Fruit fly (Drosophila melanogaster): ENCODE data around the gene CG45544.

The CG45544 gene

DNA sequence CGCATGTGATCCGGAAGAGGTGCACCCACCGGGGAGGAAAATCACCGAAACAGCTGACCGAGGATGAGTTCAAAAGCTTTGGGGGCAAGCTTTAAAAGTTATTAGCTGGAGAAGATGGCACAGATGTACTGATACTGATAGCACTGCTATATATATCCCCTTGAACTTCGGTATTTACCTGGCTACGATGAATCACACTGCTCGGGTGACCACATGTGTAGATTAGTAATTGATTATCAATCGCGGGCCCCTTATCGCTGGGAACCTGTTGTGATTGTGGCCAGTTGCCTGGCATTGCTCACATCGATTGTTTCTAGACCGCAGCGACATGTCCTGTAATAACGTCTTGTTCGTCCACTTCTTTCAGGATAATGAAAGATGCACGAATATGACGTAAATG lies 26.3 kb upstream of the CG45544 start:
- TF ChIP-seq Vsx2 (GFP tag; optimal IDR thresholded peaks at IDR 0.05; ENCODE audit: partially characterized antibody) (no peak), dsf (GFP tag; optimal IDR thresholded peaks at IDR 0.05; ENCODE audit: borderline replicate concordance) (no peak), foxo (GFP tag; optimal IDR thresholded peaks at IDR 0.05) (no peak), CrebA (GFP tag; optimal IDR thresholded peaks at IDR 0.05; ENCODE audit: borderline replicate concordance) (no peak), Sp1 (GFP tag; optimal IDR thresholded peaks at IDR 0.05) (no peak), GATAd (GFP tag; optimal IDR thresholded peaks at IDR 0.05) (no peak), Dif (GFP tag; optimal IDR thresholded peaks at IDR 0.05; ENCODE audit: partially characterized antibody) (no peak), sv (GFP tag; optimal IDR thresholded peaks at IDR 0.05) (no peak), Rel (GFP tag; optimal IDR thresholded peaks at IDR 0.05) (no peak), Rel (tag; optimal IDR thresholded peaks at IDR 0.05) (no peak), Abd-B (GFP tag; optimal IDR thresholded peaks at IDR 0.05) (no peak)

DNA sequence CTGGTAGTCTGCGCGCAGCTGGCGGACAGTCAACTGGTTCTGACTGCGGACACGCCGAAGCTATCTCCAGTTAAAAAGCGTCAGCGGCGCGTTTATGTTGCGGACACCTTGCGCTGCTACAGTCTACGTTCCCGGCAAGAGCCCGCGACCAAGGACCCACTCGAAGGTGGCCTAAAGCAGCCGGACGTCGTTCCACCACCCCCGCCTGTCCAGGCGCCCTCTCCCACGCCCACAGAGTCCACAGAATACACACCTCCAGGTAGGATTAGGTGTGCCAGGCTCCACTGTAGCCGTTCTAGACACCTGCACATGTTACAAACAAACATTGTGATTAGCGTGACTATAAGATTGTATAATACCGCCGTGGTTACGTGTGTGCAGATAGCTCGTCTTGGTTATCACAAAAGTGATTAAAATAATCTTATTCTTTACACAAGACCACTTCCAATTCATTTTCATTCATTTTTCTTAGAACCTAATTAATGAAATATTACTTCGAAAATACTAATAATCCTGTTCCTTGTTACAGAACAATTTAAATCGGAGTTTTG lies 25.7 kb upstream of the CG45544 start:
- TF ChIP-seq Hr83 (GFP tag; optimal IDR thresholded peaks at IDR 0.05; ENCODE audit: poor library complexity, severe bottlenecking), result no peak
- no peak for TF ChIP-seq tai (GFP tag; optimal IDR thresholded peaks at IDR 0.05)
- TF ChIP-seq brk (GFP tag; optimal IDR thresholded peaks at IDR 0.05), result no peak
- no peak for TF ChIP-seq lola (GFP tag; optimal IDR thresholded peaks at IDR 0.05)

DNA sequence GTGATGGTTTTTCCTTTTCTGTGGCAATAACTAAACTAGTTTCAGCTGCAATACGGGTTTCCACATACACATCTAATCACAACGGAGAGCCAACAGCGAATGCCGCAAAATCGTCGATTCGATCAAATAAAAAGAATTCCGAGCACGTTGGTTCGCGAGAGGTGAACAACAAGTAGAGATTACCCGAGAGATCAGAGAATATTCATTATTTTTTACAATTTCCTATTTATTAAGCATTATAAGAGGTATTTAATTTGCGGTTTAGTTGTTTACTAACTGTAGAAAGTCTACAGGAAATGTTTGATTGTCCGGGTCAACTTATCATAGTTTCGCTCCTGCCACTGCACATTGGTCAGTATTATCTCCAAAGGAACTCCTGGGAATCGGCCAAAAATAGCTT lies 17.7 kb upstream of the CG45544 start, which contains the start of gene CG11951:
TSS of gene CG11951 (minus strand) at position 101 of the 400 bp plus-strand sequence.
- no peak for TF ChIP-seq br (GFP tag; optimal IDR thresholded peaks at IDR 0.05)
- TF ChIP-seq Myc (optimal IDR thresholded peaks at IDR 0.05), result no peak
- no peak for TF ChIP-seq jim (GFP tag; optimal IDR thresholded peaks at IDR 0.05)
- no peak for TF ChIP-seq HLH106 (tag; optimal IDR thresholded peaks at IDR 0.05)
- TF ChIP-seq pan (optimal IDR thresholded peaks at IDR 0.05), result no peak
- TF ChIP-seq sage (GFP tag; optimal IDR thresholded peaks at IDR 0.05), result no peak
- TF ChIP-seq rgr (GFP tag; optimal IDR thresholded peaks at IDR 0.05), result no peak
- TF ChIP-seq GATAd (GFP tag; optimal IDR thresholded peaks at IDR 0.05), result no peak
- no peak for TF ChIP-seq fru (GFP tag; optimal IDR thresholded peaks at IDR 0.05)
- no peak for TF ChIP-seq Dif (GFP tag; optimal IDR thresholded peaks at IDR 0.05; ENCODE audit: partially characterized antibody)
- no peak for TF ChIP-seq dmrt93B (GFP tag; optimal IDR thresholded peaks at IDR 0.05)
- TF ChIP-seq Hnf4 (GFP tag; optimal IDR thresholded peaks at IDR 0.05), result no peak
- TF ChIP-seq brk (GFP tag; optimal IDR thresholded peaks at IDR 0.05), result no peak
- TF ChIP-seq CG32264 (GFP tag; optimal IDR thresholded peaks at IDR 0.05), result no peak
- no peak for TF ChIP-seq Rel (GFP tag; optimal IDR thresholded peaks at IDR 0.05)
- no peak for TF ChIP-seq Rel (tag; optimal IDR thresholded peaks at IDR 0.05)
- TF ChIP-seq Hr83 (GFP tag; optimal IDR thresholded peaks at IDR 0.05; ENCODE audit: poor library complexity, severe bottlenecking), result no peak

- TF ChIP-seq Hr78 (GFP tag; optimal IDR thresholded peaks at IDR 0.05), result no peak
- TF ChIP-seq brk (GFP tag; optimal IDR thresholded peaks at IDR 0.05), result no peak
- no peak for TF ChIP-seq sage (GFP tag; optimal IDR thresholded peaks at IDR 0.05)
- no peak for TF ChIP-seq usp (GFP tag; optimal IDR thresholded peaks at IDR 0.05)
- TF ChIP-seq fru (GFP tag; optimal IDR thresholded peaks at IDR 0.05), result no peak
- TF ChIP-seq Hr83 (GFP tag; optimal IDR thresholded peaks at IDR 0.05; ENCODE audit: poor library complexity, severe bottlenecking), result no peak
- TF ChIP-seq psq (GFP tag; optimal IDR thresholded peaks at IDR 0.05), result no peak
- no peak for TF ChIP-seq pan (optimal IDR thresholded peaks at IDR 0.05)
- TF ChIP-seq Hnf4 (GFP tag; optimal IDR thresholded peaks at IDR 0.05), result no peak
- no peak for TF ChIP-seq Dfd (GFP tag; optimal IDR thresholded peaks at IDR 0.05)
- no peak for TF ChIP-seq Jra (GFP tag; optimal IDR thresholded peaks at IDR 0.05)
These were observed 11.6 kb upstream of the CG45544 start, which contains the start of gene CG31445 for dm6 chr3R:29244727-29245126. Gene CG31445, minus strand, starts transcription at chr3R:29244827.

DNA sequence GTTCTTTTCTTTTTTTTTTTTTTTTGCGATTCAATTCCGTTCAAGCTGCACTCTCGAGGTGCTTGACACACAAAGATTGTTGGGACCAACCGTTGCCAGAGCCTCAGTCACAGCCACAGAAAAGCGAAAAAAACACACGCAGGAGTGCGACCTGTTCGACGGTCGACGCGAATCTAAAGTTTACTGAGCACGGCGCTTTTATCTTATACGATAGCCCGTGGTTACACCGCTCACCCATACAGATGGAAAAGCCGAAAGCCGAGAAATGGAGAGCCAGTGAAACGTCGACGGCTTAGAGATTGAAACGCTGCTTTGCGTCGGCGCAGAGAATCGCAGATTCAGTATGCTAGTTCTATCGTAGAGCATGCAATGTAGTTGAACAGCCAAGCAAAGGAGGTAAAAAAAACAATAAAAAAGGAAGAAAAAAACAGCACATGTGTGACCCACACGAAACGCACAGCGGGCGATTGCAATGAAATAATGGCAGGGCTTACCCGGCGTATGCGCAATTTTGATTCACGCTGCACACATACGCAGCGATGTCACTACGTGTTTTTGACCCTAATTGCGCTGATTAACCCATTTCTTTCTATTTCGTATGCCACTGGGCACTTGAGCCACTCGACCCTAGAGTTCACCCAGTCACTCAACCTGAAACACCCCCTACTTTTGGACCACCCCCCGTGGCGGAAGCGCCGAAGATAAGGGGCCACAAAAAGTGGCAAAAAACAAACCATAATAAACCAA lies 5.8 kb upstream of the CG45544 start, which contains the start of gene SP1029:
TSS of gene SP1029 (minus strand) at position 180 of the 747 bp plus-strand sequence.
- TF ChIP-seq Myc (optimal IDR thresholded peaks at IDR 0.05) (no peak), foxo (GFP tag; optimal IDR thresholded peaks at IDR 0.05) (no peak), Jra (GFP tag; optimal IDR thresholded peaks at IDR 0.05) (no peak), CG9705 (GFP tag; optimal IDR thresholded peaks at IDR 0.05) (no peak), CG32264 (GFP tag; optimal IDR thresholded peaks at IDR 0.05) (no peak), Mio (GFP tag; optimal IDR thresholded peaks at IDR 0.05) (no peak), N (GFP tag; optimal IDR thresholded peaks at IDR 0.05) (no peak), dsf (GFP tag; optimal IDR thresholded peaks at IDR 0.05; ENCODE audit: borderline replicate concordance) (no peak), woc (GFP tag; optimal IDR thresholded peaks at IDR 0.05) (no peak), br (GFP tag; optimal IDR thresholded peaks at IDR 0.05) (no peak), pan (optimal IDR thresholded peaks at IDR 0.05) (no peak), lola (GFP tag; optimal IDR thresholded peaks at IDR 0.05) (no peak)

Data from whole organism, wandering third instar larva.